Fruit fly (Drosophila melanogaster): ENCODE results near the gene BigH1.
A peak's percentile ranks its signal among the peaks of the same experiment; 100 is the strongest.

Gene BigH1

DNA sequence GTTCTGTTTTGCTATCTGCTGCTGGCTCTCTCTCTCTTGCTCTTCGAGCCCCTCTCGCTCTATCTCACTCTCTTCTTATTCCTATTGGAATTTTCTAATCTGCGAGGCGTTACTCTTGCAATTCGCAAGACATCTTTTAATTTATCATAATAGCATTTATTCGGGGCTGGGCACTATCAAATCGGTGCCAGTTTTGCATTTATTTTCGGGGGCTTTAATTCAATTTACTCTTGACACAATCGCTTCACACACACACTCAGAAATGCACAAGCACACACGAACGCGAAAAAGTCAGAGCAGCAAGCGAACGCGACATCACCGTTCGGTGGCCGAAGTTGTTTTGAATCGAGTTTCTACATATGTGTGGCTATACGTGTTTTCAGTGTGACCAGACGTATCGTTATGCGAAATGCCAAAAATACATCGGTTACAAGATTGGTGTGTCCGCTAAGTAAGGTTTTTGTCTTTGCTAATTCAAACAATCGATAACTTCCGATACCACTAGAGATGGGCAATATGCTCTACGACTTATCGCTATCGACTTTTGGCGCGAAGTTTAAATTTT lies 33.8 kb downstream of the BigH1 start, which contains the start of gene Meltrin (continued):
- TF ChIP-seq Dad (GFP tag; optimal IDR thresholded peaks at IDR 0.05) = peak; percentile 36
- peak; percentile 63 for TF ChIP-seq grau (tag; optimal IDR thresholded peaks at IDR 0.05)
- peak; percentile 4 for TF ChIP-seq CG6765 (GFP tag; optimal IDR thresholded peaks at IDR 0.05)
- TF ChIP-seq CG13775 (GFP tag; optimal IDR thresholded peaks at IDR 0.05) = peak; percentile 47
- peak; percentile 42 for TF ChIP-seq Bdp1 (GFP tag; optimal IDR thresholded peaks at IDR 0.05)
- TF ChIP-seq Fer2 (tag; optimal IDR thresholded peaks at IDR 0.05) = no peak
- peak; percentile 55 for TF ChIP-seq CG31365 (tag; optimal IDR thresholded peaks at IDR 0.05)
- peak; percentile 53 for TF ChIP-seq bcd (GFP tag; optimal IDR thresholded peaks at IDR 0.05)
- TF ChIP-seq az2 (GFP tag; optimal IDR thresholded peaks at IDR 0.05) = peak; percentile 32
- peak; percentile 55 for TF ChIP-seq onecut (GFP tag; IDR thresholded peaks at IDR 0.05)
- TF ChIP-seq Myb (GFP tag; optimal IDR thresholded peaks at IDR 0.05) = peak; percentile 70
- peak; percentile 0 to 65 for TF ChIP-seq dpn (GFP tag; optimal IDR thresholded peaks at IDR 0.05)
- peak; percentile 43 for TF ChIP-seq CG9609 (GFP tag; optimal IDR thresholded peaks at IDR 0.05)
- TF ChIP-seq CG13894 (tag; optimal IDR thresholded peaks at IDR 0.05) = peak; percentile 83
- TF ChIP-seq CG1603 (tag; optimal IDR thresholded peaks at IDR 0.05) = peak; percentile 88
- peak; percentile 51 for TF ChIP-seq CG3281 (GFP tag; optimal IDR thresholded peaks at IDR 0.05)
- TF ChIP-seq salm (tag; optimal IDR thresholded peaks at IDR 0.05) = peak; percentile 17
- TF ChIP-seq CG4404 (GFP tag; IDR thresholded peaks at IDR 0.05) = no peak
- no peak for TF ChIP-seq CG7928 (GFP tag; optimal IDR thresholded peaks at IDR 0.05)
- peak; percentile 24 for TF ChIP-seq CG5180 (GFP tag; optimal IDR thresholded peaks at IDR 0.05)
- no peak for TF ChIP-seq trh (GFP tag; optimal IDR thresholded peaks at IDR 0.05)
- TF ChIP-seq Asciz (GFP tag; optimal IDR thresholded peaks at IDR 0.05) = peak; percentile 17
- TF ChIP-seq CG16813 (GFP tag; IDR thresholded peaks at IDR 0.05; ENCODE audit: partially characterized antibody) = no peak
- TF ChIP-seq psq (GFP tag; optimal IDR thresholded peaks at IDR 0.05) = peak; percentile 25
- TF ChIP-seq pzg (GFP tag; optimal IDR thresholded peaks at IDR 0.05) = peak; percentile 99
- peak; percentile 46 for TF ChIP-seq pfk (GFP tag; optimal IDR thresholded peaks at IDR 0.05)
- peak; percentile 73 for TF ChIP-seq CG3838 (GFP tag; optimal IDR thresholded peaks at IDR 0.05)
- TF ChIP-seq zen (tag; optimal IDR thresholded peaks at IDR 0.05) = peak; percentile 18
- no peak for TF ChIP-seq jing (GFP tag; optimal IDR thresholded peaks at IDR 0.05)
- TF ChIP-seq Oli (tag; optimal IDR thresholded peaks at IDR 0.05) = no peak
- TF ChIP-seq pb (GFP tag; optimal IDR thresholded peaks at IDR 0.05) = peak; percentile 62
- TF ChIP-seq CG3163 (GFP tag; optimal IDR thresholded peaks at IDR 0.05) = peak; percentile 81
- peak; percentile 73 for TF ChIP-seq CG7987 (GFP tag; optimal IDR thresholded peaks at IDR 0.05)
- TF ChIP-seq CG12071 (GFP tag; optimal IDR thresholded peaks at IDR 0.05) = peak; percentile 70
- TF ChIP-seq repo (GFP tag; optimal IDR thresholded peaks at IDR 0.05) = peak; percentile 56
- TF ChIP-seq tx (GFP tag; optimal IDR thresholded peaks at IDR 0.05) = no peak
- TF ChIP-seq prd (optimal IDR thresholded peaks at IDR 0.05) = no peak
- no peak for TF ChIP-seq prd (GFP tag; IDR thresholded peaks at IDR 0.05)
- no peak for TF ChIP-seq CG8478 (optimal IDR thresholded peaks at IDR 0.05)
- no peak for TF ChIP-seq CG11247 (GFP tag; IDR thresholded peaks at IDR 0.05)
- peak; percentile 54 for TF ChIP-seq PHDP (tag; optimal IDR thresholded peaks at IDR 0.05)
- TF ChIP-seq CG4328 (GFP tag; optimal IDR thresholded peaks at IDR 0.05) = peak; percentile 29
- no peak for TF ChIP-seq mld (GFP tag; IDR thresholded peaks at IDR 0.05; ENCODE audit: partially characterized antibody)
- TF ChIP-seq pita (GFP tag; optimal IDR thresholded peaks at IDR 0.05) = peak; percentile 96
- peak in 1 of 2 experiments; percentile 49 for TF ChIP-seq crp (GFP tag; optimal IDR thresholded peaks at IDR 0.05)
- peak; percentile 75 for TF ChIP-seq CG13296 (GFP tag; optimal IDR thresholded peaks at IDR 0.05)
- TF ChIP-seq CG12155 (GFP tag; optimal IDR thresholded peaks at IDR 0.05) = peak; percentile 7
- peak; percentile 75 for TF ChIP-seq nom (GFP tag; optimal IDR thresholded peaks at IDR 0.05)
- TF ChIP-seq Dfd (GFP tag; optimal IDR thresholded peaks at IDR 0.05) = no peak
- TF ChIP-seq lilli (GFP tag; optimal IDR thresholded peaks at IDR 0.05) = peak; percentile 36

All from whole organism, embryonic.